Worm (Caenorhabditis elegans) whole organism, midembryonic: ENCODE results near the gene cyp-31A3.

Experiments used
- T22C8.4 ChIP-seq: fragments of 200-800 bp; sonication (Bioruptor generic); IDR thresholded peaks from 2 replicates; pipeline ENCODE4 v1.3.6; 2022; ENCODE audit warnings: missing genetic modification characterization, missing compliant biosample characterization
- cog-1 ChIP-seq: sonication (generic microtip); optimal IDR thresholded peaks from 2 replicates; lab custom pipeline; 2016; ENCODE audit warnings: missing genetic modification characterization, missing compliant biosample characterization
- flt-1 ChIP-seq: fragments of 200-800 bp; sonication (Bioruptor generic); IDR thresholded peaks from 2 replicates; pipeline ENCODE4 v1.3.6; 2022; ENCODE audit warnings: missing genetic modification characterization, missing compliant biosample characterization
- klf-2 ChIP-seq: fragments of 200-800 bp; sonication (Bioruptor generic); conservative IDR thresholded peaks from 2 replicates; pipeline ENCODE4 v1.3.6; 2022; ENCODE audit warnings: missing genetic modification reagents, missing genetic modification characterization, missing compliant biosample characterization
- med-1 ChIP-seq: sonication (generic microtip); optimal IDR thresholded peaks from 2 replicates; lab custom pipeline; 2017; ENCODE audit warnings: missing genetic modification characterization, mild to moderate bottlenecking, missing compliant biosample characterization, antibody characterized with exemption, missing genetic modification reagents; ENCODE audit not compliant: insufficient read depth
- ref-1 ChIP-seq: fragments of 200-800 bp; sonication (Bioruptor generic); conservative IDR thresholded peaks from 2 replicates; pipeline ENCODE4 v1.3.6; 2022; ENCODE audit warnings: missing genetic modification reagents, missing genetic modification characterization, missing compliant biosample characterization
- tab-1 ChIP-seq: fragments of 200-800 bp; sonication (Bioruptor generic); IDR thresholded peaks from 2 replicates; pipeline ENCODE4 v1.3.6; 2022; ENCODE audit warnings: missing genetic modification characterization, missing compliant biosample characterization
- ztf-23 ChIP-seq: fragments of 200-800 bp; sonication (Bioruptor generic); IDR thresholded peaks from 2 replicates; pipeline ENCODE4 v1.3.6; 2022; ENCODE audit warnings: missing genetic modification reagents, missing genetic modification characterization, missing compliant biosample characterization
- ztf-29 ChIP-seq: fragments of 200-800 bp; sonication (Bioruptor generic); IDR thresholded peaks from 2 replicates; pipeline ENCODE4 v1.3.6; 2022; ENCODE audit warnings: missing genetic modification reagents, missing genetic modification characterization, missing compliant biosample characterization

Gene cyp-31A3

DNA sequence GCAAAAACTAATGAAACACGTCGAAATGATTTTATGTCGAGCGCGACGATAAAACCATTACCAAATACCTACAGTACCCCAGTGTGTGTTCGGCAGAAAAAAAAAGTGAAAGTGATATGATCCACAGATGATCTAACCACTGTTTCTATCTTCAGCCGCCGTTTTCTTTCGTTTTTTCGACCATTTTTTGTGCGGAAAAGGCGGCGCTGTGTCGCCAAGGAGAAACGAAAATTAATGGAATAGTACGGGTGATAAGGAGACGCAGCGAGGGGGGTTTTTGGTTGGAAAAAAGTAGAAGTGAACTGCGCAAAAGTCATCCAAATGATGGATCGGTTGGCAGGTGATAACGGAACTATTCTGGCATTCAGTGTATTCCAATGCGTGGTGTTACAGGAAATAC lies 34.3 kb downstream of the cyp-31A3 start:
- TF ChIP-seq flt-1 (GFP tag; lab: Robert Waterston, UW), result no peak
- TF ChIP-seq tab-1 (GFP tag; lab: Robert Waterston, UW), result no peak
- TF ChIP-seq cog-1 (tag; lab: Kevin White, UChicago), result no peak
- no peak for TF ChIP-seq T22C8.4 (GFP tag; lab: Robert Waterston, UW)
- TF ChIP-seq ref-1, result no peak
- no peak for TF ChIP-seq ztf-23
- no peak for TF ChIP-seq ztf-29 (GFP tag; lab: Robert Waterston, UW)
- TF ChIP-seq med-1 (GFP tag; lab: Kevin White, UChicago), result no peak
- no peak for TF ChIP-seq klf-2 (GFP tag; lab: Robert Waterston, UW)

DNA sequence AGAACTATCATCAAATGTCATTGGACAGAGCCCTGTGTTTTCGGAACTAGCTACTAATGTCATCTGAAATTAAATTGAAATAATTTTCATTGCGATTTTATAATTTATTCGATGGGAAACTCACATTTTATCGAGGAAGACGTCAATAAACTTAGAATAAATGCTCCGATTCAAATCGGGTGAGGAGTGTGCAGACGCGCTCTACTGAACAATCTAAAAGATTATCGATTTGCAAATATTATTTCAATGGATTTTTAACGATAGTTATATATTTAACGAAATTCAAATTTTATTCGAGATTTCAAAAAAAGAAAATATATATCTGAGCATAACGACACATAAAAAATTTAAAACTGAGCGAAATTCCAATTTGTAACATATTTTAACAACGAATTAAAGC lies 38.3 kb downstream of the cyp-31A3 start, which contains the start of gene eor-1:
eor-1 (minus strand) TSS at position 65 of the 400 bp plus-strand sequence.
- TF ChIP-seq cog-1 (tag; lab: Kevin White, UChicago), result no peak
- peak; percentile 85 for TF ChIP-seq T22C8.4 (GFP tag; lab: Robert Waterston, UW)

DNA sequence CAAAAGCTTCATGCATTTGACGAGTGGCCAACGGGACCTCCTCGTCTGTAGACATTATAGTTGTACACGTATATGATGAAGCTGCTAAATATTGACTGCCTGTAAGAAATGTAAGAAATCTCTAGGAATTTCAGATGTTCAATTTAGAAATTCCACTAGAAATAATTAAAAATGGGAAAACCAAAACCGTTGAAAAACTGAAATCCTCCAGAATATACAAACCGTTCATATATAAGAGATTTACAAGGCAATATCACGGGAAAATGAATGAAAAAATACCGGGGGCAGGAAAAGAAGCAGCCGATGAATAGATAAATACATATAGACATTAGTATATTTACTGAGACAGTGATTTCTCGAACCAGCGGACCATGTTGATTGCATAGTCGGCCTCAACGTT lies 41.6 kb downstream of the cyp-31A3 start, which contains the start of gene dpf-7:
dpf-7 (minus strand) TSS at position 101 of the 400 bp plus-strand sequence.
- TF ChIP-seq flt-1 (GFP tag; lab: Robert Waterston, UW) (no peak), cog-1 (tag; lab: Kevin White, UChicago) (no peak), klf-2 (GFP tag; lab: Robert Waterston, UW) (no peak), ref-1 (no peak), ztf-23 (no peak), ztf-29 (GFP tag; lab: Robert Waterston, UW) (no peak), med-1 (GFP tag; lab: Kevin White, UChicago) (no peak), tab-1 (GFP tag; lab: Robert Waterston, UW) (no peak), T22C8.4 (GFP tag; lab: Robert Waterston, UW) (no peak)

DNA sequence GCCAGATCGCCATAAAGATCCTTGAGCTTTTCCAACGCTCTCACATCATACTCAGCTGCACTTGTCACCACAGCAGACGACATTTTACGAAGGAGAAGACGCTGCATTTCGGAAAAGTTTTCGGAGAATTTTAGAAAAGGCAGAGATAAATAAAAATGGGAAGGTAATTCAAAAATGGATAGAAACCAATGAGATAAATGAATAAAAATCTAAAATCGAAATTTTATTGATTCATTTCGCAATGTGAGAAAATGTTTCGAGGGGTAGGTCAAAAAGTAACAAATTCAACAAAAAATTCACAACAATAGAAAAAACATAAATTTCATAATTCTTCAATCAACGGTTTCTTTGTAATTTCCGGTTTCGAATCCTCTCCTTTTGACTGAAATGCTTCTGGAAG lies 45.6 kb downstream of the cyp-31A3 start, which contains the start of gene dpf-5:
dpf-5 (minus strand) TSS at position 101 of the 400 bp plus-strand sequence.
- no peak for TF ChIP-seq T22C8.4 (GFP tag; lab: Robert Waterston, UW)
- TF ChIP-seq tab-1 (GFP tag; lab: Robert Waterston, UW), result no peak
- TF ChIP-seq klf-2 (GFP tag; lab: Robert Waterston, UW), result no peak
- no peak for TF ChIP-seq flt-1 (GFP tag; lab: Robert Waterston, UW)
- no peak for TF ChIP-seq ref-1
- no peak for TF ChIP-seq ztf-23
- no peak for TF ChIP-seq med-1 (GFP tag; lab: Kevin White, UChicago)
- TF ChIP-seq ztf-29 (GFP tag; lab: Robert Waterston, UW), result no peak
- no peak for TF ChIP-seq cog-1 (tag; lab: Kevin White, UChicago)

- no peak for TF ChIP-seq tab-1 (GFP tag; lab: Robert Waterston, UW)
- no peak for TF ChIP-seq cog-1 (tag; lab: Kevin White, UChicago)
- no peak for TF ChIP-seq med-1 (GFP tag; lab: Kevin White, UChicago)
- TF ChIP-seq ref-1, result no peak
Observed at ce11 chrIV:4807219-4807618, 46.4 kb downstream of the cyp-31A3 start, which contains the start of gene H06H21.11. Gene H06H21.11 (minus strand): TSS chrIV:4807319.

DNA sequence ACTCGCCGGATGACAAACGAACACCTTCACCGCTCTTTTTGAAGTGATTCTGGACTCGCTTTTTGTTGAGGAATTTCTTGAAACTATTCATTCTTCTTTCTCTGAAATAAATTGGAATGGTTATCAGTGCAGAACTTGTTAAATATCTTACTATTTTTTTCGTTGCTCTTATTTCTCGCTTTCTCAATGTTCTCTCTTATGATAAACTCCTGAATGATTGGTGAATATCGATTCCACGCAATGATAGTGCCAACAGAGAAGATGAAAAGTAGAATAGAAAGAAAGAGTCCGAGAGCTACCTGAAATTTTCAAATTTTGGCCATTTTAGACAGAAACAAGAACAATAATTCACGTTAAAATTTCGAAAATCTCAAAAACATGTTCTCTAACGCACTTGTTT lies 48.5 kb downstream of the cyp-31A3 start, which contains the start of gene ubxn-6:
ubxn-6 (minus strand) TSS at position 101 of the 400 bp plus-strand sequence.
- no peak for TF ChIP-seq flt-1 (GFP tag; lab: Robert Waterston, UW)
- TF ChIP-seq T22C8.4 (GFP tag; lab: Robert Waterston, UW), result no peak
- TF ChIP-seq ref-1, result no peak
- TF ChIP-seq ztf-29 (GFP tag; lab: Robert Waterston, UW), result no peak
- no peak for TF ChIP-seq cog-1 (tag; lab: Kevin White, UChicago)
- TF ChIP-seq med-1 (GFP tag; lab: Kevin White, UChicago), result no peak
- TF ChIP-seq ztf-23, result no peak
- no peak for TF ChIP-seq tab-1 (GFP tag; lab: Robert Waterston, UW)
- no peak for TF ChIP-seq klf-2 (GFP tag; lab: Robert Waterston, UW)

- TF ChIP-seq tab-1 (GFP tag; lab: Robert Waterston, UW) (no peak), med-1 (GFP tag; lab: Kevin White, UChicago) (no peak), flt-1 (GFP tag; lab: Robert Waterston, UW) (no peak), ref-1 (no peak), ztf-29 (GFP tag; lab: Robert Waterston, UW) (no peak)
Observed at ce11 chrIV:4809813-4810212, 49.0 kb downstream of the cyp-31A3 start, which contains the start of gene H06H21.37. Gene H06H21.37 (minus strand): TSS chrIV:4809974.

- TF ChIP-seq cog-1 (tag; lab: Kevin White, UChicago), result no peak
- no peak for TF ChIP-seq ref-1
- no peak for TF ChIP-seq ztf-29 (GFP tag; lab: Robert Waterston, UW)
- 0 out of 2 replicates have a peak, but pooled peaks have one; percentile 16 for TF ChIP-seq flt-1 (GFP tag; lab: Robert Waterston, UW)
- TF ChIP-seq T22C8.4 (GFP tag; lab: Robert Waterston, UW), result no peak
- 0 out of 2 replicates have a peak, but pooled peaks have one; percentile 7 for TF ChIP-seq klf-2 (GFP tag; lab: Robert Waterston, UW)
- peak; percentile 21 for TF ChIP-seq med-1 (GFP tag; lab: Kevin White, UChicago)
- TF ChIP-seq ztf-23, result 0 out of 2 replicates have a peak, but pooled peaks have one; percentile 51
- no peak for TF ChIP-seq tab-1 (GFP tag; lab: Robert Waterston, UW)
Observed at ce11 chrIV:4810377-4810984, 49.6 kb downstream of the cyp-31A3 start, which contains the start of gene eif-1.A. Gene eif-1.A (plus strand): TSS chrIV:4810934.

- TF ChIP-seq ztf-23, result no peak
- no peak for TF ChIP-seq T22C8.4 (GFP tag; lab: Robert Waterston, UW)
- no peak for TF ChIP-seq ref-1
- TF ChIP-seq cog-1 (tag; lab: Kevin White, UChicago), result no peak
- no peak for TF ChIP-seq ztf-29 (GFP tag; lab: Robert Waterston, UW)
- TF ChIP-seq med-1 (GFP tag; lab: Kevin White, UChicago), result no peak
- no peak for TF ChIP-seq flt-1 (GFP tag; lab: Robert Waterston, UW)
- TF ChIP-seq klf-2 (GFP tag; lab: Robert Waterston, UW), result no peak
- no peak for TF ChIP-seq tab-1 (GFP tag; lab: Robert Waterston, UW)
Observed at ce11 chrIV:4811863-4812262, 51.0 kb downstream of the cyp-31A3 start, which contains the start of gene srw-95. Gene srw-95 (plus strand): TSS chrIV:4812075.
